Worm (Caenorhabditis elegans) whole organism, late embryonic: ENCODE results near the gene mars-1.

Source experiments
- F13H6.1 ChIP-seq: sonication (generic microtip); optimal IDR thresholded peaks from 2 replicates; lab custom pipeline; 2016; ENCODE audit warnings: missing genetic modification characterization, missing compliant biosample characterization
- K02D7.2 ChIP-seq: sonication (generic microtip); optimal IDR thresholded peaks from 2 replicates; lab custom pipeline; 2017; ENCODE audit warnings: mild to moderate bottlenecking, missing genetic modification characterization, missing compliant biosample characterization
- K09A11.1 ChIP-seq: sonication (generic microtip); optimal IDR thresholded peaks from 2 replicates; lab custom pipeline; 2017; ENCODE audit warnings: antibody characterized with exemption, mild to moderate bottlenecking, missing genetic modification characterization, missing compliant biosample characterization; ENCODE audit not compliant: insufficient read depth
- T23F11.4 ChIP-seq: fragments of 200-800 bp; sonication (Bioruptor generic); optimal IDR thresholded peaks from 2 replicates; lab custom pipeline; 2018; ENCODE audit warnings: mild to moderate bottlenecking, missing genetic modification characterization, missing compliant biosample characterization
- ama-1 ChIP-seq: fragments of 150-350 bp; optimal IDR thresholded peaks from 2 replicates; lab custom pipeline; 2014
- ceh-14 ChIP-seq: sonication (generic microtip); optimal IDR thresholded peaks from 2 replicates; lab custom pipeline; 2016; ENCODE audit warnings: missing genotype, missing genetic modification characterization, missing compliant biosample characterization
- ceh-18 ChIP-seq: sonication (generic microtip); optimal IDR thresholded peaks from 2 replicates; lab custom pipeline; 2016; ENCODE audit warnings: missing genetic modification characterization, missing compliant biosample characterization
- ceh-19 ChIP-seq: fragments of 200-800 bp; sonication (Bioruptor generic); optimal IDR thresholded peaks from 2 replicates; lab custom pipeline; 2018; ENCODE audit warnings: mild to moderate bottlenecking, missing genetic modification characterization, missing compliant biosample characterization
- ceh-22 ChIP-seq: sonication (generic microtip); optimal IDR thresholded peaks from 2 replicates; lab custom pipeline; 2017; ENCODE audit warnings: missing biosample characterization, missing genetic modification characterization
- ceh-30 ChIP-seq: fragments of 150-350 bp; optimal IDR thresholded peaks from 2 replicates; lab custom pipeline; 2014; ENCODE audit warnings: missing biosample characterization, missing genetic modification characterization
- ceh-31 ChIP-seq: sonication (generic microtip); optimal IDR thresholded peaks from 2 replicates; lab custom pipeline; 2016; ENCODE audit warnings: missing genetic modification characterization, missing compliant biosample characterization
- ceh-34 ChIP-seq: sonication (generic microtip); optimal IDR thresholded peaks from 2 replicates; lab custom pipeline; 2016; ENCODE audit warnings: mild to moderate bottlenecking, missing genetic modification characterization, missing compliant biosample characterization
- ceh-48 ChIP-seq: sonication (generic microtip); optimal IDR thresholded peaks from 2 replicates; lab custom pipeline; 2016; ENCODE audit warnings: missing genetic modification characterization, inconsistent platforms, missing compliant biosample characterization
- ceh-6 ChIP-seq: fragments of 200-800 bp; sonication (Bioruptor generic); optimal IDR thresholded peaks from 2 replicates; lab custom pipeline; 2018; ENCODE audit warnings: mild to moderate bottlenecking, missing genetic modification characterization, missing compliant biosample characterization
- ceh-9 ChIP-seq: sonication (generic microtip); optimal IDR thresholded peaks from 2 replicates; lab custom pipeline; 2016; ENCODE audit warnings: mild to moderate bottlenecking, missing genetic modification characterization, inconsistent platforms, missing compliant biosample characterization
- dve-1 ChIP-seq: sonication (generic microtip); optimal IDR thresholded peaks from 2 replicates; lab custom pipeline; 2017; ENCODE audit warnings: antibody characterized with exemption, mild to moderate bottlenecking, missing genetic modification characterization, missing compliant biosample characterization
- elt-2 ChIP-seq: sonication (generic microtip); optimal IDR thresholded peaks from 2 replicates; lab custom pipeline; 2016; ENCODE audit warnings: missing genetic modification reagents, missing genetic modification characterization, missing compliant biosample characterization
- fax-1 ChIP-seq: sonication (generic microtip); optimal IDR thresholded peaks from 2 replicates; lab custom pipeline; 2016; ENCODE audit warnings: missing genotype, missing genetic modification characterization, missing compliant biosample characterization
- fkh-10 ChIP-seq: fragments of 150-350 bp; optimal IDR thresholded peaks from 2 replicates; lab custom pipeline; 2014; ENCODE audit warnings: missing biosample characterization, missing genetic modification reagents, missing genetic modification characterization
- fkh-6 ChIP-seq: sonication (generic microtip); optimal IDR thresholded peaks from 2 replicates; lab custom pipeline; 2016; ENCODE audit warnings: missing genetic modification characterization, missing compliant biosample characterization
- gmeb-2 ChIP-seq: sonication (generic microtip); optimal IDR thresholded peaks from 2 replicates; lab custom pipeline; 2016; ENCODE audit warnings: missing genetic modification characterization, inconsistent platforms, missing compliant biosample characterization
- hlh-13 ChIP-seq: fragments of 200-800 bp; sonication (Bioruptor generic); optimal IDR thresholded peaks from 2 replicates; lab custom pipeline; 2018; ENCODE audit warnings: mild to moderate bottlenecking, missing genetic modification characterization, missing compliant biosample characterization
- hlh-15 ChIP-seq: sonication (generic microtip); optimal IDR thresholded peaks from 2 replicates; lab custom pipeline; 2016; ENCODE audit warnings: missing genetic modification characterization, missing compliant biosample characterization
- hlh-30 ChIP-seq: sonication (generic microtip); optimal IDR thresholded peaks from 2 replicates; lab custom pipeline; 2017; ENCODE audit warnings: antibody characterized with exemption, missing genetic modification characterization, missing compliant biosample characterization; ENCODE audit not compliant: insufficient read depth
- hlh-8 ChIP-seq: sonication (generic microtip); optimal IDR thresholded peaks from 2 replicates; lab custom pipeline; 2016; ENCODE audit warnings: missing genotype, missing genetic modification characterization, missing compliant biosample characterization
- lim-6 ChIP-seq: sonication (generic microtip); optimal IDR thresholded peaks from 2 replicates; lab custom pipeline; 2016; ENCODE audit warnings: missing genetic modification characterization, missing compliant biosample characterization
- mec-3 ChIP-seq: sonication (generic microtip); optimal IDR thresholded peaks from 2 replicates; lab custom pipeline; 2016; ENCODE audit warnings: borderline replicate concordance, missing genetic modification characterization, missing compliant biosample characterization
- nfya-1 ChIP-seq: sonication (generic microtip); optimal IDR thresholded peaks from 2 replicates; lab custom pipeline; 2017; ENCODE audit warnings: missing genetic modification characterization, mild to moderate bottlenecking, missing compliant biosample characterization, antibody characterized with exemption, moderate library complexity
- nhr-232 ChIP-seq: sonication (generic microtip); optimal IDR thresholded peaks from 2 replicates; lab custom pipeline; 2016; ENCODE audit warnings: missing genetic modification characterization, missing compliant biosample characterization
- odd-2 ChIP-seq: sonication (generic microtip); optimal IDR thresholded peaks from 2 replicates; lab custom pipeline; 2017; ENCODE audit warnings: antibody characterized with exemption, mild to moderate bottlenecking, missing genetic modification characterization, missing compliant biosample characterization
- pag-3 ChIP-seq: sonication (generic microtip); optimal IDR thresholded peaks from 2 replicates; lab custom pipeline; 2016; ENCODE audit warnings: missing compliant biosample characterization, missing genetic modification characterization, borderline replicate concordance
- pat-9 ChIP-seq: fragments of 200-800 bp; sonication (Bioruptor generic); optimal IDR thresholded peaks from 2 replicates; lab custom pipeline; 2018; ENCODE audit warnings: mild to moderate bottlenecking, missing genetic modification characterization, moderate library complexity, missing compliant biosample characterization
- pha-2 ChIP-seq: sonication (generic microtip); optimal IDR thresholded peaks from 2 replicates; lab custom pipeline; 2017; ENCODE audit warnings: mild to moderate bottlenecking, missing genetic modification characterization, missing compliant biosample characterization
- pha-4 ChIP-seq: fragments of 150-350 bp; optimal IDR thresholded peaks from 2 replicates; lab custom pipeline; 2018; ENCODE audit warnings: missing biosample characterization, missing genetic modification reagents, missing genetic modification characterization
- pros-1 ChIP-seq: fragments of 150-350 bp; optimal IDR thresholded peaks from 2 replicates; lab custom pipeline; 2014; ENCODE audit warnings: missing biosample characterization, missing genetic modification reagents, missing genetic modification characterization
- ref-2 ChIP-seq: sonication (generic microtip); optimal IDR thresholded peaks from 2 replicates; lab custom pipeline; 2016; ENCODE audit warnings: missing genetic modification characterization, missing compliant biosample characterization
- rnt-1 ChIP-seq: sonication (generic microtip); optimal IDR thresholded peaks from 2 replicates; lab custom pipeline; 2016; ENCODE audit warnings: missing genetic modification characterization, missing compliant biosample characterization
- sox-2 ChIP-seq: fragments of 200-800 bp; sonication (Bioruptor generic); IDR thresholded peaks from 2 replicates; pipeline ENCODE4 v1.3.6; 2022; ENCODE audit warnings: missing genetic modification reagents, missing genetic modification characterization, missing compliant biosample characterization
- syd-9 ChIP-seq: sonication (generic microtip); optimal IDR thresholded peaks from 2 replicates; lab custom pipeline; 2016; ENCODE audit warnings: mild to moderate bottlenecking, missing genetic modification characterization, moderate library complexity, missing compliant biosample characterization
- tbx-2 ChIP-seq: sonication (generic microtip); optimal IDR thresholded peaks from 2 replicates; lab custom pipeline; 2016; ENCODE audit warnings: missing genetic modification characterization, missing compliant biosample characterization
- tbx-7 ChIP-seq: sonication (generic microtip); optimal IDR thresholded peaks from 2 replicates; lab custom pipeline; 2016; ENCODE audit warnings: missing genotype, missing genetic modification characterization, missing compliant biosample characterization
- ttx-3 ChIP-seq: sonication (generic microtip); optimal IDR thresholded peaks from 2 replicates; lab custom pipeline; 2016; ENCODE audit warnings: missing genetic modification reagents, missing genetic modification characterization, missing compliant biosample characterization
- unc-42 ChIP-seq: sonication (generic microtip); optimal IDR thresholded peaks from 2 replicates; lab custom pipeline; 2016; ENCODE audit warnings: missing genotype, missing genetic modification characterization, missing compliant biosample characterization
- unc-55 ChIP-seq: sonication (generic microtip); optimal IDR thresholded peaks from 2 replicates; lab custom pipeline; 2017; ENCODE audit warnings: missing biosample characterization, missing genetic modification reagents, missing genetic modification characterization
- unc-86 ChIP-seq: sonication (generic microtip); optimal IDR thresholded peaks from 2 replicates; lab custom pipeline; 2016; ENCODE audit warnings: missing genetic modification characterization, missing compliant biosample characterization
- zip-5 ChIP-seq: sonication (generic microtip); optimal IDR thresholded peaks from 2 replicates; lab custom pipeline; 2016; ENCODE audit warnings: missing genetic modification characterization, missing compliant biosample characterization

The mars-1 gene

DNA sequence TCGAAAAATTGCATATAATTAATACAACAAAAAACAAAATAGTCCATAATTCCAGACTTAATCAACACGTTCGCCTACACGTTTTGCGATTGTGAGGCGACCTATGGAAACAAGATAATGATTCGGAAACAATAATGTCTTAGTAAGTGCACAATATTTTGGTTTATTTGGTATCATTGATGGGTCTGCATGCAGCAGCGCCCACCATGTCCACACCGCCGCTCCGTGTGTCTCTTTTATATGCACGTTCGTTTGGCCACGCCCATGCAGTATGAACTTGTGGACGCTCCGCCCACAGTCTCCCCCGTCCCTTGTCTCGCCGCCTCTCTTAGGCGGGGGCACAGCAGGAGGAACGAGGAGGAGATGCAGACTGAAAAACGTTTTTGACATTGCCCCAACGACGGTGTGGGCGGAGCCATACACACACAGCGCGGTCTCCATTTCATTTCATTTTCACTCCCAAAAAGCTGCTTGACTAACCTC, 41.1 kb downstream of the mars-1 start, which contains the start of gene mig-38 (continued):
- TF ChIP-seq mec-3 (peak; percentile 31), zip-5 (tag; lab: Kevin White, UChicago) (no peak), pros-1 (tag; lab: Kevin White, UChicago) (no peak), ceh-9 (no peak), T23F11.4 (GFP tag; lab: Kevin White, UChicago) (no peak), ama-1 (peak; percentile 84), pha-2 (no peak), fax-1 (tag; lab: Kevin White, UChicago) (peak; percentile 24), hlh-13 (GFP tag; lab: Kevin White, UChicago) (no peak), nhr-232 (tag; lab: Kevin White, UChicago) (no peak), sox-2 (GFP tag; lab: Robert Waterston, UW) (no peak), ref-2 (tag; lab: Kevin White, UChicago) (peak; percentile 54), gmeb-2 (no peak), rnt-1 (tag; lab: Kevin White, UChicago) (peak; percentile 43), ceh-30 (tag; lab: Kevin White, UChicago) (no peak), ceh-14 (tag; lab: Kevin White, UChicago) (peak; percentile 70), fkh-6 (tag; lab: Kevin White, UChicago) (no peak), ceh-18 (tag; lab: Kevin White, UChicago) (peak; percentile 57), ceh-48 (tag; lab: Kevin White, UChicago) (no peak), odd-2 (tag; lab: Kevin White, UChicago) (no peak), unc-86 (tag; lab: Kevin White, UChicago) (no peak), K02D7.2 (tag; lab: Kevin White, UChicago) (no peak)

DNA sequence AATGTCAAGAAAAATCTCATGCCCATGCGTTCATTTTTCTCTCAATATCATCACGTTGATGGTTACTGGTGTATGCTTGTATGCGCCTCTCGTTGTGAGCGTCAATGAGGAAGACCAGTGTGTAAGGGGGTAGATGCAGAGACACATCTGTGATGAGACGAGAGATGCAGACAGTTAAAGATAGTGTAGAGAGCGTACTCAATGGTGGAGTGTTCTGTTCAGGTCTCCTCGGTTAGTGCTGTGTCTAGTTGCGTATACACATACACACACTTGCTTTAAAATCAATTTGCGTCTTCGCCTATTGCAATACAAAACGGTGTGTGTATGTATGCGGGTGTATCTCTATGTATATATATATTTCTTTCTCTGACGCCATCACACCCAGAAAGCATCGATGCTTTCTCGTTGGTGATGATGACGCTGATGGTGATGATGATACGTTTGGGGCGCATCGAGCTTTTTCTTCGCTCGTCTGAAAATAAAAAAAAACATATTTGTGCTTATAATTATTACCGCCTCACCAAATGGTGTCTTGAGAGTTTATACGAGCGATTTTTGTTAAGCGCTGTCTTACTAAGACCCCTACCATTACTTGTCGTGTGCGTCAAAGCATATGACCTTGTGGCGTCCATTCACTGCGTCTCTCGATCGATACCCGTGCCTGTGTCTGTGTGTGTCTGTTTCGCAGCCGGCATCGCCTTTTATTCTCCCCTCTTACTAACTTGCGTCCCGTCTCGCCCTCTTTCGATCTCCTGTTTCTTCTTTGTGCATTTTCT, 41.7 kb downstream of the mars-1 start, which contains the start of gene F40F11.3:
F40F11.3 (minus strand) TSS at position 589 of the 776 bp plus-strand sequence.
- TF ChIP-seq ceh-31 (tag; lab: Kevin White, UChicago) (peak; percentile 58), unc-42 (tag; lab: Kevin White, UChicago) (peak; percentile 91), F13H6.1 (tag; lab: Kevin White, UChicago) (peak; percentile 24), unc-55 (GFP tag; lab: Kevin White, UChicago) (peak; percentile 86), fax-1 (tag; lab: Kevin White, UChicago) (no peak), ceh-48 (tag; lab: Kevin White, UChicago) (peak; percentile 33), zip-5 (tag; lab: Kevin White, UChicago) (no peak), tbx-7 (tag; lab: Kevin White, UChicago) (no peak), ceh-34 (tag; lab: Kevin White, UChicago) (peak; percentile 70), fkh-10 (GFP tag; lab: Kevin White, UChicago) (peak; percentile 61), syd-9 (tag; lab: Kevin White, UChicago) (no peak), ceh-6 (GFP tag; lab: Kevin White, UChicago) (peak; percentile 16), dve-1 (tag; lab: Kevin White, UChicago) (peak; percentile 77), K09A11.1 (tag; lab: Kevin White, UChicago) (peak; percentile 1), ceh-18 (tag; lab: Kevin White, UChicago) (peak; percentile 69), pag-3 (tag; lab: Kevin White, UChicago) (no peak), elt-2 (no peak), pat-9 (tag; lab: Kevin White, UChicago) (peak; percentile 31), hlh-15 (tag; lab: Kevin White, UChicago) (no peak), nfya-1 (tag; lab: Kevin White, UChicago) (peak; percentile 88), tbx-2 (tag; lab: Kevin White, UChicago) (peak; percentile 80), pros-1 (tag; lab: Kevin White, UChicago) (peak; percentile 76), ceh-9 (no peak), mec-3 (no peak), lim-6 (tag; lab: Kevin White, UChicago) (peak; percentile 30), hlh-8 (tag; lab: Kevin White, UChicago) (peak; percentile 67), ceh-22 (peak; percentile 86), ttx-3 (peak; percentile 23), ceh-14 (tag; lab: Kevin White, UChicago) (peak; percentile 36), ref-2 (tag; lab: Kevin White, UChicago) (peak; percentile 80), ceh-19 (GFP tag; lab: Kevin White, UChicago) (peak; percentile 41), pha-4 (tag; lab: Kevin White, UChicago) (no peak), hlh-30 (tag; lab: Kevin White, UChicago) (peak; percentile 68), gmeb-2 (no peak), ceh-30 (tag; lab: Kevin White, UChicago) (peak; percentile 37)
- TF ChIP-seq, all 69 proteins: peak for 24
